Fruit fly (Drosophila melanogaster) whole organism: Measurements from ENCODE around the gene CG14082.

Experiments used
- CG8478 ChIP-seq: fragments of >200 bp; optimal IDR thresholded peaks from 2 replicates; lab custom pipeline; 2018; ENCODE audit warnings: inconsistent platforms
- Dll ChIP-seq: fragments of >200 bp; optimal IDR thresholded peaks from 2 replicates; lab custom pipeline; 2017
- EcR ChIP-seq, 2 experiments: fragments of >200 bp; optimal IDR thresholded peaks; 2 replicates each; lab custom pipeline; 2017; ENCODE audit warnings: missing biosample characterization in 2 of 2, missing genetic modification characterization in 2 of 2, missing genetic modification reagents in 2 of 2
- psq ChIP-seq: fragments of >200 bp; optimal IDR thresholded peaks from 2 replicates; lab custom pipeline; 2017
- usp ChIP-seq: fragments of >200 bp; optimal IDR thresholded peaks from 2 replicates; lab custom pipeline; 2017; ENCODE audit warnings: missing biosample characterization, missing genetic modification characterization, mixed read lengths

DNA sequence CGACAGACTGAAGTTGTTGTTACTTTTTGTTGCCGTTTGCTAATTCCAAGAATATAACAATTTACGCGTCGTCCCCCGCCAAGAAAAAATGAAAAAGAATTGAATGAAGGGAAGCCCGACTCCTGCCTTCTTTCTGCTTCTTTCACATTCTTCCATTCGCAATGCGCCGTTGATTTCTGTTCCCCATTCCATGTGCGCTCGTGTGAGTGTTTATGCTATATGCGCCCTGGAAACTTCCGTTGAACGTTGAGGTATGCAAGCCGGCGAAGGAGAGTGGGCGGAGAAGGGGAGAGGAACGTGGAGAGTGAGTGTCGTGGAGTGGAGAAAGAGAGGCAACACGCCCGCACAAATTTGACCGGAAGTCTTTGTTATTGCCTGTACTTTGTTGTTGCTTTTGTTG, 59.7 kb downstream of the CG14082 start:
- TF ChIP-seq Dll (lab: Kevin White, UChicago) (no peak), psq (lab: Kevin White, UChicago) (no peak), usp (GFP tag; lab: Kevin White, UChicago) (no peak), CG8478 (no peak), EcR (GFP tag; optimal IDR thresholded peaks at IDR 0.05; lab: Kevin White, UChicago) (no peak)
